Worm (Caenorhabditis elegans): Measurements from ENCODE around the gene lido-1.

Gene lido-1

DNA sequence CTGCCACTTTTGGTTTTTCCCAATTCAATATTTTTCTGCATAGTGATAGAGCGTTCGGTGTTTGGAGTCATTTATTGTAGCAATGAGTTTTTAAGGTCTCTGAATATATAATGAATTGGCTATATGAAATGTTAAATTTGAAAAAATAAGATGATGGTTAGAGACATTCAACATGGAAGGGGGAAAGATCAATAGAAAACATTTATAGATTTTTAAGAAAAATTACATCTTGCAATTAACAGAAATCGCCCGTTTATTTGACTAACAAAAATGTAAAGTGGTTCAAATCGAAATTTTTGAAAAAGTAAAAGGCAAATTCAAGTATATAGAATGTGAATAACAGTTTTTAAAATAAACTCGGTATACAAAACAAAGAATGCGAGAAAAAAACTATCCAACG, 14.2 kb upstream of the lido-1 start, which contains the start of gene lido-5:
Gene lido-5 (minus strand): TSS at position 101 of the 400 bp plus-strand sequence.
- TF ChIP-seq ztf-1 (GFP tag; conservative IDR thresholded peaks at IDR 0.05) (no peak), elt-1 (tag; optimal IDR thresholded peaks at IDR 0.05) (no peak), ceh-82 (tag; optimal IDR thresholded peaks at IDR 0.05) (no peak), R02D3.7 (tag; optimal IDR thresholded peaks at IDR 0.05) (no peak), unc-39 (tag; optimal IDR thresholded peaks at IDR 0.05) (no peak), mbf-1 (tag; optimal IDR thresholded peaks at IDR 0.05) (no peak), sma-9 (GFP tag; optimal IDR thresholded peaks at IDR 0.05) (no peak), sma-9 (tag; optimal IDR thresholded peaks at IDR 0.05) (no peak)

- TF ChIP-seq lsy-2 (tag; optimal IDR thresholded peaks at IDR 0.05) (no peak), egl-27 (tag; optimal IDR thresholded peaks at IDR 0.05) (no peak), lin-39 (tag; optimal IDR thresholded peaks at IDR 0.05) (no peak), nhr-77 (tag; optimal IDR thresholded peaks at IDR 0.05) (no peak), ztf-11 (tag; optimal IDR thresholded peaks at IDR 0.05) (no peak), sem-4 (tag; optimal IDR thresholded peaks at IDR 0.05) (no peak), ama-1 (optimal IDR thresholded peaks at IDR 0.05) (no peak), unc-62 (GFP tag; optimal IDR thresholded peaks at IDR 0.05) (no peak), ztf-4 (tag; optimal IDR thresholded peaks at IDR 0.05) (no peak), gmeb-1 (tag; optimal IDR thresholded peaks at IDR 0.05) (no peak), nhr-21 (tag; optimal IDR thresholded peaks at IDR 0.05) (no peak), nhr-129 (tag; optimal IDR thresholded peaks at IDR 0.05) (no peak), R02D3.7 (tag; optimal IDR thresholded peaks at IDR 0.05) (no peak), mdl-1 (tag; optimal IDR thresholded peaks at IDR 0.05) (no peak), lin-11 (tag; optimal IDR thresholded peaks at IDR 0.05) (no peak)
Observed at ce11 chrX:17107670-17108069, 11.3 kb upstream of the lido-1 start, which contains the start of gene lido-4. Gene lido-4, minus strand, starts transcription at chrX:17107770.

DNA sequence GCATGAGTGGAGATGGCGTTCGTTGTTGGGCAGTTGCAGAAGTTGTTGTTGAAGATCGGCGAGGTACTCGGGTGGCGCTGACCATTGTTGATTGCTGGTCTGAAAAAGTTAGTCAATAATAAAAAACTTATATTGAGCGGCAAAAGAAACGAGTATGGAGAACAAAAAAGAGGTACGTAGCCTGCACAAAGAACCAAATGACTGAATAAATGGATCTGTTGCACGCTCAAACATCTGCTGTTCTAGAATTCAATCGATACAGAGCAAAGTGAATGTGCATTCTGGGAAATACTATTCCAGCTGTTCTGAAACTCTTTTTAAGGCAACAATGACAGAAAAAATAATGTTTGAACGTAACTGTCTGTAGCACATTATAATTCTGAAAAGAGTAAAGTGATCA, 4.3 kb upstream of the lido-1 start, which contains the start of gene lido-2:
Gene lido-2 (minus strand): TSS at position 101 of the 400 bp plus-strand sequence.
- TF ChIP-seq ceh-82 (tag; optimal IDR thresholded peaks at IDR 0.05) (no peak), F13H6.1 (tag; optimal IDR thresholded peaks at IDR 0.05) (no peak), nhr-129 (tag; optimal IDR thresholded peaks at IDR 0.05) (no peak), elt-1 (tag; optimal IDR thresholded peaks at IDR 0.05) (no peak), nhr-11 (tag; optimal IDR thresholded peaks at IDR 0.05) (no peak), C34F6.9 (tag; optimal IDR thresholded peaks at IDR 0.05) (no peak), ZK546.5 (tag; optimal IDR thresholded peaks at IDR 0.05) (no peak), lin-39 (tag; optimal IDR thresholded peaks at IDR 0.05) (no peak)

ce11 chrX:17093199-17093598, 3.2 kb downstream of the lido-1 start, which contains the start of gene C08A9.3:
Gene C08A9.3, minus strand, starts transcription at chrX:17093299.
- no peak for TF ChIP-seq ZK546.5 (tag; optimal IDR thresholded peaks at IDR 0.05)
- TF ChIP-seq nhr-11 (tag; optimal IDR thresholded peaks at IDR 0.05) = no peak
- no peak for TF ChIP-seq nhr-129 (tag; optimal IDR thresholded peaks at IDR 0.05)
- TF ChIP-seq sma-3 (GFP tag; optimal IDR thresholded peaks at IDR 0.05) = no peak
- no peak for TF ChIP-seq lin-11 (tag; optimal IDR thresholded peaks at IDR 0.05)
- TF ChIP-seq lin-13 (GFP tag; optimal IDR thresholded peaks at IDR 0.05) = no peak
- no peak for TF ChIP-seq unc-62 (GFP tag; optimal IDR thresholded peaks at IDR 0.05)
- TF ChIP-seq unc-55 (GFP tag; optimal IDR thresholded peaks at IDR 0.05) = no peak
- TF ChIP-seq peb-1 (tag; optimal IDR thresholded peaks at IDR 0.05) = no peak
- no peak for TF ChIP-seq snpc-4 (tag; optimal IDR thresholded peaks at IDR 0.05)
- TF ChIP-seq nhr-23 (tag; optimal IDR thresholded peaks at IDR 0.05) = no peak
- TF ChIP-seq F13H6.1 (tag; optimal IDR thresholded peaks at IDR 0.05) = no peak
- TF ChIP-seq nhr-25 (tag; optimal IDR thresholded peaks at IDR 0.05) = no peak
- no peak for TF ChIP-seq lsy-2 (tag; optimal IDR thresholded peaks at IDR 0.05)
- TF ChIP-seq C34F6.9 (tag; optimal IDR thresholded peaks at IDR 0.05) = no peak
- no peak for TF ChIP-seq elt-1 (tag; optimal IDR thresholded peaks at IDR 0.05)
- TF ChIP-seq blmp-1 (tag; optimal IDR thresholded peaks at IDR 0.05; ENCODE audit: insufficient read depth) = no peak
- no peak for TF ChIP-seq aly-2 (tag; optimal IDR thresholded peaks at IDR 0.05)
- TF ChIP-seq nhr-77 (tag; optimal IDR thresholded peaks at IDR 0.05) = no peak
- no peak for TF ChIP-seq sma-9 (GFP tag; optimal IDR thresholded peaks at IDR 0.05)
- no peak for TF ChIP-seq sma-9 (tag; optimal IDR thresholded peaks at IDR 0.05)

DNA sequence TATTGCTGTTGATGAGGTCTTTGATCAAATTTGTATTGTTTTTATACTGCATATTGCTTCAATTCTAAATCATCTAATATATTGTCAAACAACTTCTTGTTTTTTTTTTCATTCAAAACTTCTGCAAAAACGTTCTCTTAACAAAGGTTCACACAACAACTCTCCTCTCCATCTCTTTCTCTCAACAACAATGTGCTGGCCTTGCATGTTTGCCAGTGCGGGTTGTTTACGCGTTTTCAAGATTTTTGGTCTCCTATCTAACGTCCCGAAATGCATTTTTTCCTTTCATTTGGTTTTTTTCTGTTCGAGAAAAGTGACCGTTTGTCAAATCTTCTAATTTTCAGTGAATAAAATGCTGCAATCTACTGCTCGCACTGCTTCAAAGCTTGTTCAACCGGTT, 3.9 kb downstream of the lido-1 start, which contains the start of gene sod-3:
Gene sod-3 (plus strand): TSS at position 338 of the 400 bp plus-strand sequence.
- no peak for TF ChIP-seq peb-1 (tag; optimal IDR thresholded peaks at IDR 0.05)
- TF ChIP-seq ztf-1 (GFP tag; conservative IDR thresholded peaks at IDR 0.05) = no peak
- TF ChIP-seq alr-1 (tag; optimal IDR thresholded peaks at IDR 0.05) = no peak
- TF ChIP-seq elt-1 (tag; optimal IDR thresholded peaks at IDR 0.05) = no peak

Measured in whole organism, L2 larva.